Fruit fly (Drosophila melanogaster) whole organism, embryonic: Measurements from ENCODE around the gene kibra.
A peak's percentile ranks its signal among the peaks of the same experiment; 100 is the strongest.

Experiments used
- CG10431 ChIP-seq: fragments of 200-800 bp; sonication (Bioruptor generic); optimal IDR thresholded peaks from 3 replicates; lab custom pipeline; 2018; ENCODE audit warnings: missing biosample characterization, mild to moderate bottlenecking, missing genetic modification characterization
- CG10543 ChIP-seq: fragments of 200-800 bp; sonication (Bioruptor generic); optimal IDR thresholded peaks from 3 replicates; lab custom pipeline; 2017; ENCODE audit warnings: missing biosample characterization, mild to moderate bottlenecking, missing genetic modification characterization, moderate library complexity
- CG10565 ChIP-seq: fragments of 200-800 bp; sonication (Bioruptor generic); optimal IDR thresholded peaks from 3 replicates; lab custom pipeline; 2016; ENCODE audit warnings: missing biosample characterization, mild to moderate bottlenecking, missing genetic modification characterization
- CG11093 ChIP-seq: fragments of 200-800 bp; sonication (Bioruptor generic); IDR thresholded peaks from 3 replicates; pipeline ENCODE4 v1.3.6; 2022; ENCODE audit warnings: missing biosample characterization, missing genetic modification characterization
- CG11696 ChIP-seq: fragments of 200-800 bp; sonication (Bioruptor generic); IDR thresholded peaks from 2 replicates; pipeline ENCODE4 v1.3.6; 2022; ENCODE audit warnings: missing biosample characterization, missing genetic modification characterization
- CG1233 ChIP-seq: fragments of 200-800 bp; sonication (Bioruptor generic); optimal IDR thresholded peaks from 4 replicates; lab custom pipeline; 2018; ENCODE audit warnings: missing biosample characterization, mild to moderate bottlenecking, missing genetic modification characterization
- CG12659 ChIP-seq: fragments of 200-800 bp; sonication (Bioruptor generic); optimal IDR thresholded peaks from 3 replicates; lab custom pipeline; 2017; ENCODE audit warnings: mild to moderate bottlenecking, missing biosample characterization, missing genetic modification reagents, missing genetic modification characterization
- CG14667 ChIP-seq: fragments of 200-800 bp; sonication (Bioruptor generic); IDR thresholded peaks from 2 replicates; pipeline ENCODE4 v1.3.6; 2022; ENCODE audit warnings: missing biosample characterization, missing genetic modification characterization
- CG15011 ChIP-seq: fragments of 200-800 bp; sonication (Bioruptor generic); optimal IDR thresholded peaks from 3 replicates; lab custom pipeline; 2018; ENCODE audit warnings: missing biosample characterization, mild to moderate bottlenecking, missing genetic modification characterization
- CG15073 ChIP-seq: fragments of 200-800 bp; sonication (Bioruptor generic); optimal IDR thresholded peaks from 2 replicates; lab custom pipeline; 2016; ENCODE audit warnings: missing biosample characterization, missing genetic modification characterization
- CG15269 ChIP-seq: fragments of 200-800 bp; sonication (Bioruptor generic); optimal IDR thresholded peaks from 2 replicates; lab custom pipeline; 2018; ENCODE audit warnings: missing biosample characterization, mild to moderate bottlenecking, missing genetic modification characterization, moderate library complexity
- CG1602 ChIP-seq: fragments of 200-800 bp; sonication (Bioruptor generic); optimal IDR thresholded peaks from 3 replicates; lab custom pipeline; 2016; ENCODE audit warnings: missing biosample characterization, missing genetic modification characterization
- CG1647 ChIP-seq: fragments of 200-800 bp; sonication (Bioruptor generic); optimal IDR thresholded peaks from 3 replicates; lab custom pipeline; 2016; ENCODE audit warnings: missing biosample characterization, missing genetic modification characterization
- CG16815 ChIP-seq: fragments of 200-800 bp; sonication (Bioruptor generic); optimal IDR thresholded peaks from 3 replicates; lab custom pipeline; 2017; ENCODE audit warnings: missing biosample characterization, mild to moderate bottlenecking, missing genetic modification characterization
- CG17912 ChIP-seq: fragments of 200-800 bp; sonication (Bioruptor generic); optimal IDR thresholded peaks from 2 replicates; lab custom pipeline; 2018; ENCODE audit warnings: missing biosample characterization, mild to moderate bottlenecking, missing genetic modification characterization
- CG3847 ChIP-seq: fragments of 200-800 bp; sonication (Bioruptor generic); IDR thresholded peaks from 2 replicates; pipeline ENCODE4 v1.3.6; 2022; ENCODE audit warnings: missing biosample characterization, missing genetic modification characterization
- CG3995 ChIP-seq: fragments of 200-800 bp; sonication (Bioruptor generic); optimal IDR thresholded peaks from 3 replicates; lab custom pipeline; 2016; ENCODE audit warnings: missing biosample characterization, missing genetic modification characterization
- CG4282 ChIP-seq: fragments of 200-800 bp; sonication (Bioruptor generic); optimal IDR thresholded peaks from 2 replicates; lab custom pipeline; 2016; ENCODE audit warnings: missing biosample characterization, missing genetic modification characterization
- CG6175 ChIP-seq: fragments of 200-800 bp; sonication (Bioruptor generic); IDR thresholded peaks from 3 replicates; pipeline ENCODE4 v1.3.6; 2022; ENCODE audit warnings: missing biosample characterization, missing genetic modification characterization
- CG9797 ChIP-seq: fragments of 200-800 bp; sonication (Bioruptor generic); optimal IDR thresholded peaks from 3 replicates; lab custom pipeline; 2018; ENCODE audit warnings: missing biosample characterization, mild to moderate bottlenecking, missing genetic modification characterization
- Eip74EF ChIP-seq, 2 experiments: fragments of 200-800 bp in 1 of 2; fragments of >200 bp in 1 of 2; sonication (Bioruptor generic) in 1 of 2; optimal IDR thresholded peaks; 2 replicates each; lab custom pipeline; 2017 to 2019; ENCODE audit warnings: missing biosample characterization in 2 of 2, missing genetic modification characterization in 2 of 2, mild to moderate bottlenecking in 1 of 2, moderate library complexity in 1 of 2
- Gug ChIP-seq: fragments of 200-800 bp; sonication (Bioruptor generic); IDR thresholded peaks from 4 replicates; pipeline ENCODE4 v1.3.6; 2022; ENCODE audit warnings: missing biosample characterization, missing genetic modification characterization
- HHEX ChIP-seq: fragments of 200-800 bp; sonication (Bioruptor generic); optimal IDR thresholded peaks from 3 replicates; lab custom pipeline; 2017; ENCODE audit warnings: missing biosample characterization, mild to moderate bottlenecking, missing genetic modification characterization, missing genetic modification reagents
- Jarid2 ChIP-seq: fragments of 200-800 bp; sonication (Bioruptor generic); optimal IDR thresholded peaks from 3 replicates; lab custom pipeline; 2017; ENCODE audit warnings: mild to moderate bottlenecking, missing biosample characterization, missing genetic modification reagents, missing genetic modification characterization
- Lpt ChIP-seq: fragments of >200 bp; optimal IDR thresholded peaks from 2 replicates; lab custom pipeline; 2018; ENCODE audit warnings: missing biosample characterization, missing genetic modification characterization
- Mad ChIP-seq: fragments of 200-800 bp; sonication (Bioruptor generic); optimal IDR thresholded peaks from 2 replicates; lab custom pipeline; 2016; ENCODE audit warnings: missing biosample characterization, missing genetic modification characterization
- Med ChIP-seq: fragments of 200-800 bp; sonication (Bioruptor generic); peaks from one replicate; lab custom pipeline; 2016; ENCODE audit warnings: missing biosample characterization, missing genetic modification characterization, mild to moderate bottlenecking, inconsistent platforms, moderate library complexity
- NK7.1 ChIP-seq: fragments of 200-800 bp; sonication (Bioruptor generic); optimal IDR thresholded peaks from 3 replicates; lab custom pipeline; 2016; ENCODE audit warnings: missing biosample characterization, missing genetic modification characterization
- Stat92E ChIP-seq, 3 experiments: fragments of >200 bp in 2 of 3; fragments of 200-800 bp in 1 of 3; sonication (Bioruptor generic) in 1 of 3; optimal IDR thresholded peaks; 2 replicates each; lab custom pipeline; 2017 to 2019; ENCODE audit warnings: missing biosample characterization in 3 of 3, missing genetic modification characterization in 3 of 3, mild to moderate bottlenecking in 1 of 3, moderate library complexity in 1 of 3
- Taf1 ChIP-seq: fragments of 200-800 bp; sonication (Bioruptor generic); IDR thresholded peaks from 2 replicates; pipeline ENCODE4 v1.3.6; 2022; ENCODE audit warnings: missing biosample characterization, missing genetic modification characterization
- btn ChIP-seq: fragments of 200-800 bp; sonication (Bioruptor generic); optimal IDR thresholded peaks from 2 replicates; lab custom pipeline; 2016; ENCODE audit warnings: missing biosample characterization, missing genetic modification characterization
- chinmo ChIP-seq: fragments of 200-800 bp; sonication (Bioruptor generic); IDR thresholded peaks from 4 replicates; pipeline ENCODE4 v1.3.6; 2022; ENCODE audit warnings: missing biosample characterization, missing genetic modification characterization; ENCODE audit not compliant: partially characterized antibody
- dan ChIP-seq: fragments of 200-800 bp; sonication (Bioruptor generic); IDR thresholded peaks from 2 replicates; pipeline ENCODE4 v1.3.6; 2022; ENCODE audit warnings: missing biosample characterization, missing genetic modification characterization
- dmrt99B ChIP-seq: fragments of 200-800 bp; sonication (Bioruptor generic); optimal IDR thresholded peaks from 2 replicates; lab custom pipeline; 2018; ENCODE audit warnings: missing biosample characterization, mild to moderate bottlenecking, missing genetic modification characterization, moderate library complexity
- ems ChIP-seq: fragments of 200-800 bp; sonication (Bioruptor generic); optimal IDR thresholded peaks from 3 replicates; lab custom pipeline; 2016; ENCODE audit warnings: missing biosample characterization, missing genetic modification characterization
- en ChIP-seq: fragments of 200-800 bp; sonication (Bioruptor generic); optimal IDR thresholded peaks from 2 replicates; lab custom pipeline; 2016; ENCODE audit warnings: missing biosample characterization, missing genetic modification characterization
- eve ChIP-seq, 2 experiments: fragments of >200 bp; optimal IDR thresholded peaks; 2 replicates each; lab custom pipeline; 2017; ENCODE audit warnings: missing biosample characterization in 2 of 2, missing genetic modification characterization in 2 of 2
- hkb ChIP-seq, 2 experiments: fragments of 200-800 bp in 1 of 2; fragments of >200 bp in 1 of 2; sonication (Bioruptor generic) in 1 of 2; IDR thresholded peaks in 1 of 2; optimal IDR thresholded peaks in 1 of 2; 2 replicates each; pipeline versions ENCODE4 v1.3.6 to Lab custom; 2017 to 2022; ENCODE audit warnings: missing biosample characterization in 1 of 2, missing genetic modification characterization in 1 of 2
- knrl ChIP-seq: fragments of 200-800 bp; sonication (Bioruptor generic); IDR thresholded peaks from 3 replicates; pipeline ENCODE4 v1.3.6; 2022; ENCODE audit warnings: missing biosample characterization, missing genetic modification characterization; ENCODE audit not compliant: partially characterized antibody
- lilli ChIP-seq: fragments of 200-800 bp; sonication (Bioruptor generic); optimal IDR thresholded peaks from 3 replicates; lab custom pipeline; 2016; ENCODE audit warnings: missing biosample characterization, missing genetic modification characterization
- luna ChIP-seq: fragments of 200-800 bp; sonication (Bioruptor generic); optimal IDR thresholded peaks from 2 replicates; lab custom pipeline; 2016; ENCODE audit warnings: missing biosample characterization, missing genetic modification characterization
- mld ChIP-seq: fragments of 200-800 bp; sonication (Bioruptor generic); IDR thresholded peaks from 3 replicates; pipeline ENCODE4 v1.3.6; 2022; ENCODE audit warnings: missing biosample characterization, missing genetic modification characterization; ENCODE audit not compliant: partially characterized antibody
- nerfin-2 ChIP-seq: fragments of 200-800 bp; sonication (Bioruptor generic); IDR thresholded peaks from 2 replicates; pipeline ENCODE4 v1.3.6; 2022; ENCODE audit warnings: missing biosample characterization, missing genetic modification characterization; ENCODE audit not compliant: partially characterized antibody
- pb ChIP-seq: fragments of 200-800 bp; sonication (Bioruptor generic); optimal IDR thresholded peaks from 3 replicates; lab custom pipeline; 2016; ENCODE audit warnings: missing biosample characterization, missing genetic modification characterization
- ro ChIP-seq: fragments of 200-800 bp; sonication (Bioruptor generic); IDR thresholded peaks from 2 replicates; pipeline ENCODE4 v1.3.6; 2022; ENCODE audit warnings: missing biosample characterization, missing genetic modification characterization
- sd ChIP-seq: fragments of 200-800 bp; sonication (Bioruptor generic); optimal IDR thresholded peaks from 3 replicates; lab custom pipeline; 2018; ENCODE audit warnings: missing biosample characterization, mild to moderate bottlenecking, missing genetic modification characterization, moderate library complexity
- sens ChIP-seq: fragments of 200-800 bp; sonication (Bioruptor generic); peaks from one replicate; lab custom pipeline; 2016; ENCODE audit warnings: missing biosample characterization, missing genetic modification characterization
- sr ChIP-seq: fragments of 200-800 bp; sonication (Bioruptor generic); IDR thresholded peaks from 3 replicates; pipeline ENCODE4 v1.3.6; 2022; ENCODE audit warnings: missing biosample characterization, missing genetic modification characterization
- tgo ChIP-seq: fragments of 200-800 bp; sonication (Bioruptor generic); IDR thresholded peaks from 3 replicates; pipeline ENCODE4 v1.3.6; 2022; ENCODE audit warnings: missing biosample characterization, missing genetic modification characterization
- vfl ChIP-seq: fragments of 200-800 bp; sonication (Bioruptor generic); optimal IDR thresholded peaks from 2 replicates; lab custom pipeline; 2016; ENCODE audit warnings: missing biosample characterization, missing genetic modification characterization
- wek ChIP-seq: fragments of 200-800 bp; sonication (Bioruptor generic); optimal IDR thresholded peaks from 3 replicates; lab custom pipeline; 2018; ENCODE audit warnings: missing biosample characterization, mild to moderate bottlenecking, missing genetic modification characterization, moderate library complexity

kibra gene

DNA sequence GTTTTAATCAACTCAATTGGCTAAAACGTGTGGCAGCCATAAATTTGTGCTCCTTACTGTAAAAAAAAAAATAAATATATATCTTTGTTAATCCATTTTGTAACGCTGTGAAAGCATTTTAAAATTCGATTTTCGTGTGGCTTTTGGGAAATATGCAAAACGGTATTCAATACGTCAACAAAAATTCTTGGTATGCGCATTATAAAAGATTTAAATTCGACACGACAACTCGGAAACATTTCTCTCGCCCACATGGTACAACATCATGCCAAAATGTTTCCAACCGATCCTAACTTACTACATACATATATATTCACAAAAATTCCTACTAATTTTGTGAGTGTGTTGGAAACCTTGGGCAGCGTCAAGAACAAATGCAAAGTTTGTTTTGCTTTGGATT lies 13.4 kb downstream of the kibra start:
- TF ChIP-seq HHEX (GFP tag; lab: Kevin White, UChicago) = no peak
- TF ChIP-seq luna (GFP tag; lab: Kevin White, UChicago) = no peak
- TF ChIP-seq CG15011 (GFP tag; lab: Kevin White, UChicago) = no peak
- TF ChIP-seq Mad (GFP tag; lab: Kevin White, UChicago) = no peak
- peak; percentile 45 for TF ChIP-seq Med (GFP tag; lab: Kevin White, UChicago)
- no peak for TF ChIP-seq pb (GFP tag; lab: Kevin White, UChicago)
- no peak for TF ChIP-seq CG14667 (GFP tag; lab: Robert Waterston, UW)
- TF ChIP-seq eve (GFP tag; optimal IDR thresholded peaks at IDR 0.05; lab: Kevin White, UChicago) = peak in 1 of 2 experiments; percentile 28
- peak; percentile 69; the same call in 1 of the 3 replicates for TF ChIP-seq sr (GFP tag; lab: Robert Waterston, UW)
- no peak for TF ChIP-seq Jarid2 (GFP tag; lab: Kevin White, UChicago)
- no peak for TF ChIP-seq Gug (GFP tag; lab: Robert Waterston, UW)
- TF ChIP-seq Taf1 = no peak
- peak; percentile 47 for TF ChIP-seq sens (GFP tag; lab: Kevin White, UChicago)
- no peak for TF ChIP-seq CG16815 (GFP tag; lab: Kevin White, UChicago)
- no peak for TF ChIP-seq NK7.1 (GFP tag; lab: Kevin White, UChicago)
- peak; percentile 98 for TF ChIP-seq sd (tag; lab: Kevin White, UChicago)
- TF ChIP-seq btn (GFP tag; lab: Kevin White, UChicago) = no peak
- TF ChIP-seq CG4282 (GFP tag; lab: Kevin White, UChicago) = no peak
- no peak for TF ChIP-seq vfl
- no peak for TF ChIP-seq dmrt99B (tag; lab: Kevin White, UChicago)
- TF ChIP-seq knrl (GFP tag; lab: Robert Waterston, UW) = no peak
- TF ChIP-seq Stat92E (GFP tag; optimal IDR thresholded peaks at IDR 0.05; lab: Kevin White, UChicago) = peak in 1 of 3 experiments; percentile 13
- TF ChIP-seq hkb (optimal IDR thresholded peaks at IDR 0.05; lab: Kevin White, UChicago) = no peak
- no peak for TF ChIP-seq hkb (GFP tag; IDR thresholded peaks at IDR 0.05; lab: Robert Waterston, UW)
- no peak for TF ChIP-seq ro (GFP tag; lab: Robert Waterston, UW)
- TF ChIP-seq CG1233 (GFP tag; lab: Kevin White, UChicago) = no peak
- TF ChIP-seq CG6175 (GFP tag; lab: Robert Waterston, UW) = no peak
- TF ChIP-seq CG15269 (tag; lab: Kevin White, UChicago) = no peak
- TF ChIP-seq wek (GFP tag; lab: Kevin White, UChicago) = no peak
- TF ChIP-seq Lpt = no peak
- no peak for TF ChIP-seq CG3847 (GFP tag; lab: Robert Waterston, UW)
- TF ChIP-seq mld (GFP tag; lab: Robert Waterston, UW) = no peak
- TF ChIP-seq dan (GFP tag; lab: Robert Waterston, UW) = no peak
- TF ChIP-seq Eip74EF (GFP tag; optimal IDR thresholded peaks at IDR 0.05; lab: Kevin White, UChicago) = no peak
- no peak for TF ChIP-seq CG10431 (GFP tag; lab: Kevin White, UChicago)
- TF ChIP-seq tgo (GFP tag; lab: Robert Waterston, UW) = no peak
- TF ChIP-seq CG10543 (GFP tag; lab: Kevin White, UChicago) = no peak
- TF ChIP-seq CG3995 (GFP tag; lab: Kevin White, UChicago) = no peak
- no peak for TF ChIP-seq ems
- no peak for TF ChIP-seq nerfin-2 (GFP tag; lab: Robert Waterston, UW)
- no peak for TF ChIP-seq CG10565 (GFP tag; lab: Kevin White, UChicago)
- TF ChIP-seq CG11696 (GFP tag; lab: Robert Waterston, UW) = no peak
- 0 out of 4 replicates have a peak, but pooled peaks have one; percentile 5 for TF ChIP-seq chinmo (GFP tag; lab: Robert Waterston, UW)
- TF ChIP-seq CG17912 (GFP tag; lab: Kevin White, UChicago) = no peak
- no peak for TF ChIP-seq CG12659 (GFP tag; lab: Kevin White, UChicago)
- no peak for TF ChIP-seq CG1647 (GFP tag; lab: Kevin White, UChicago)
- TF ChIP-seq CG11093 (GFP tag; lab: Robert Waterston, UW) = no peak
- no peak for TF ChIP-seq CG15073 (GFP tag; lab: Kevin White, UChicago)
- no peak for TF ChIP-seq CG1602 (GFP tag; lab: Kevin White, UChicago)
- TF ChIP-seq lilli (GFP tag; lab: Kevin White, UChicago) = no peak
- TF ChIP-seq en = no peak
- no peak for TF ChIP-seq CG9797 (GFP tag; lab: Kevin White, UChicago)
